Fruit fly (Drosophila melanogaster): Measurements from ENCODE around the gene CG31975.

Gene CG31975

DNA sequence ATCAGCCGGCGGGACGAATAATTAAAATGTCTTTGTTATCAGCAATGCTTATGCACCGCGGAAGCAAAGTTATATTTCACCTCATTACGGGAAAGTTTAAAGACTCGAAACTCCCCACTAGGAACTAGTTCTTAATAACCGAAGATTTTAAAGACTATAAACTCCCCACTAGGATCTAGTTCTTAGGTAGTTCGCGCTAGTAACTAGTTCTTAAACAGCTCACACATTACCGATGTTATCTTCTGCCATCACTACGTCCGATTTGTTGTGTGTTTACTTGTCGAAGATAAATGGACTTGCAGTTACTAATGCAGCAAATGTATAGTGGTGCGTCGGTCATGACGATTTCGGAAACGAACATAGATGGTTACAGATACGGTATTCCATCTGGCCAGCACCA, 2.3 kb upstream of the CG31975 start, which contains the start of the genes CG31974 and CG11454 (continued):
- TF ChIP-seq CG7839 (tag; optimal IDR thresholded peaks at IDR 0.05): no peak
- TF ChIP-seq tup (GFP tag; optimal IDR thresholded peaks at IDR 0.05): no peak
- no peak for TF ChIP-seq ems (GFP tag; optimal IDR thresholded peaks at IDR 0.05)
- TF ChIP-seq CG3281 (GFP tag; optimal IDR thresholded peaks at IDR 0.05): no peak
- peak; percentile 29 for TF ChIP-seq CG2116 (GFP tag; optimal IDR thresholded peaks at IDR 0.05)
- no peak for TF ChIP-seq cad (GFP tag; optimal IDR thresholded peaks at IDR 0.05)
- TF ChIP-seq bsh (GFP tag; optimal IDR thresholded peaks at IDR 0.05): no peak
- TF ChIP-seq CG10366 (GFP tag; IDR thresholded peaks at IDR 0.05): no peak
- no peak for TF ChIP-seq twi (tag; optimal IDR thresholded peaks at IDR 0.05)
- TF ChIP-seq CG4328 (GFP tag; optimal IDR thresholded peaks at IDR 0.05): no peak
- TF ChIP-seq CG32772 (GFP tag; IDR thresholded peaks at IDR 0.05): no peak
- peak; percentile 36; the same call in 1 of the 2 replicates for TF ChIP-seq ato (GFP tag; IDR thresholded peaks at IDR 0.05; ENCODE audit: partially characterized antibody)
- no peak for TF ChIP-seq Oli (tag; optimal IDR thresholded peaks at IDR 0.05)
- no peak for TF ChIP-seq ham (GFP tag; IDR thresholded peaks at IDR 0.05)
- no peak for TF ChIP-seq CG8765 (GFP tag; IDR thresholded peaks at IDR 0.05)
- TF ChIP-seq CG7556 (GFP tag; optimal IDR thresholded peaks at IDR 0.05): no peak
- TF ChIP-seq CG10147 (GFP tag; optimal IDR thresholded peaks at IDR 0.05): no peak
- TF ChIP-seq ttk (GFP tag; IDR thresholded peaks at IDR 0.05): no peak
- TF ChIP-seq CG31224 (GFP tag; IDR thresholded peaks at IDR 0.05): no peak
- no peak for TF ChIP-seq ara (GFP tag; IDR thresholded peaks at IDR 0.05)
- TF ChIP-seq Camta (GFP tag; optimal IDR thresholded peaks at IDR 0.05): no peak
- no peak for TF ChIP-seq zf30C (GFP tag; optimal IDR thresholded peaks at IDR 0.05)
- no peak for TF ChIP-seq sima (GFP tag; optimal IDR thresholded peaks at IDR 0.05)
- peak; percentile 46 for TF ChIP-seq Ets97D (GFP tag; optimal IDR thresholded peaks at IDR 0.05)
- peak; percentile 43 for TF ChIP-seq CTCF (GFP tag; optimal IDR thresholded peaks at IDR 0.05)
- no peak for TF ChIP-seq Hand (GFP tag; optimal IDR thresholded peaks at IDR 0.05)
- TF ChIP-seq Hr39 (optimal IDR thresholded peaks at IDR 0.05): no peak
- TF ChIP-seq cas (GFP tag; IDR thresholded peaks at IDR 0.05): no peak
- TF ChIP-seq jumu (GFP tag; optimal IDR thresholded peaks at IDR 0.05): no peak
- TF ChIP-seq Optix (GFP tag; IDR thresholded peaks at IDR 0.05): no peak
- TF ChIP-seq Dp (GFP tag; optimal IDR thresholded peaks at IDR 0.05): peak; percentile 85
- no peak for TF ChIP-seq CG15073 (GFP tag; optimal IDR thresholded peaks at IDR 0.05)
- no peak for TF ChIP-seq fd102C (GFP tag; optimal IDR thresholded peaks at IDR 0.05)
- peak; percentile 69 for TF ChIP-seq her (GFP tag; optimal IDR thresholded peaks at IDR 0.05)
- peak; percentile 21; the same call in 1 of the 2 replicates for TF ChIP-seq sob (GFP tag; IDR thresholded peaks at IDR 0.05)
- TF ChIP-seq mam (GFP tag; optimal IDR thresholded peaks at IDR 0.05): no peak
- TF ChIP-seq scrt (GFP tag; optimal IDR thresholded peaks at IDR 0.05): no peak
- TF ChIP-seq CG12071 (GFP tag; optimal IDR thresholded peaks at IDR 0.05): no peak
- no peak for TF ChIP-seq CG12744 (GFP tag; optimal IDR thresholded peaks at IDR 0.05)
- TF ChIP-seq NfI (GFP tag; optimal IDR thresholded peaks at IDR 0.05): no peak
- no peak for TF ChIP-seq CG9876 (GFP tag; optimal IDR thresholded peaks at IDR 0.05)
- TF ChIP-seq CG3407 (GFP tag; optimal IDR thresholded peaks at IDR 0.05): no peak
- TF ChIP-seq tio (GFP tag; optimal IDR thresholded peaks at IDR 0.05): no peak
- TF ChIP-seq Hr78 (GFP tag; optimal IDR thresholded peaks at IDR 0.05): no peak
- TF ChIP-seq CG11247 (GFP tag; IDR thresholded peaks at IDR 0.05): no peak
- no peak for TF ChIP-seq CG11093 (GFP tag; IDR thresholded peaks at IDR 0.05)
- no peak for TF ChIP-seq CG4707 (GFP tag; optimal IDR thresholded peaks at IDR 0.05)
- peak; percentile 56 for TF ChIP-seq B-H2 (GFP tag; optimal IDR thresholded peaks at IDR 0.05)
- no peak for TF ChIP-seq CG1024 (GFP tag; IDR thresholded peaks at IDR 0.05)
- TF ChIP-seq Ssrp (tag; optimal IDR thresholded peaks at IDR 0.05): no peak
- TF ChIP-seq pzg (GFP tag; optimal IDR thresholded peaks at IDR 0.05): peak; percentile 84
- TF ChIP-seq Usf (GFP tag; optimal IDR thresholded peaks at IDR 0.05): no peak
- no peak for TF ChIP-seq CG7271 (tag; optimal IDR thresholded peaks at IDR 0.05)
